Worm (Caenorhabditis elegans): ENCODE data around the gene spcs-2.

spcs-2 gene

ce11 chrIII:12856628-12857027, 18.2 kb upstream of the spcs-2 start, which contains the start of gene Y37D8A.26:
Gene Y37D8A.26 (minus strand): TSS chrIII:12856728.
- no peak for TF ChIP-seq ztf-6 (GFP tag; IDR thresholded peaks at IDR 0.05)
- no peak for TF ChIP-seq cebp-2 (GFP tag; IDR thresholded peaks at IDR 0.05)
- TF ChIP-seq lag-1 (GFP tag; IDR thresholded peaks at IDR 0.05): no peak
- TF ChIP-seq madf-6 (GFP tag; IDR thresholded peaks at IDR 0.05): no peak
- TF ChIP-seq hrde-1 (tag; optimal IDR thresholded peaks at IDR 0.05; ENCODE audit: borderline replicate concordance): no peak
- TF ChIP-seq rec-8 (tag; optimal IDR thresholded peaks at IDR 0.05): no peak

DNA sequence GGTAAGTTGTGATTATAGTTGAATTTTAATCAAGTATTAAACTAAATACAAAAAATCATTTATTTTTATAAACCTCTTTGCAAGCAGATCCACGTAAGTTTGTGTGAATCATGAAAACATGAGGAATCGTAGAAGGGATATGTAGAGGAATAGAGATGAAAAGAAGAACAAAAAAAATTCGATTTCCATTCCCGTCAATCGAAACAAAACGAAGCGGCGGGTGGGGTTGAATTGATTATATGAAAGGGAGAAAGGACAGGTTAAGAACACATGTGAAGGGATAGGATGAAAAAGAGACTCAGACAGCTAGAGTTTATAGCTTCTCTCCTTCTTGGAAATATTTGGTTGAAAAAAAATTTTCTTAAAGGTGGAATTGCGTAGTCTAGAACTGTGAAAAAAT, 14.7 kb upstream of the spcs-2 start:
- TF ChIP-seq ztf-25 (GFP tag; IDR thresholded peaks at IDR 0.05) (no peak), hmg-20 (GFP tag; IDR thresholded peaks at IDR 0.05) (no peak), bed-1 (GFP tag; IDR thresholded peaks at IDR 0.05) (no peak), sea-2 (GFP tag; IDR thresholded peaks at IDR 0.05) (no peak), ztf-3 (GFP tag; optimal IDR thresholded peaks at IDR 0.05) (no peak), Y95B8A.8 (GFP tag; IDR thresholded peaks at IDR 0.05) (no peak), madf-3 (GFP tag; IDR thresholded peaks at IDR 0.05) (no peak), hlh-26 (GFP tag; conservative IDR thresholded peaks at IDR 0.05) (no peak)

- TF ChIP-seq die-1 (tag; optimal IDR thresholded peaks at IDR 0.05) (no peak), F57C9.4 (tag; optimal IDR thresholded peaks at IDR 0.05) (no peak), bed-1 (GFP tag; IDR thresholded peaks at IDR 0.05) (no peak), ZK185.1 (tag; optimal IDR thresholded peaks at IDR 0.05; ENCODE audit: poor library complexity, severe bottlenecking) (no peak), madf-3 (GFP tag; IDR thresholded peaks at IDR 0.05) (no peak), atf-7 (tag; optimal IDR thresholded peaks at IDR 0.05) (no peak)
Observed at ce11 chrIII:12864648-12865047, 10.2 kb upstream of the spcs-2 start, which contains the start of gene Y37D8A.8. Gene Y37D8A.8 (plus strand): TSS chrIII:12864948.

- TF ChIP-seq D2030.7 (GFP tag; IDR thresholded peaks at IDR 0.05) (0 out of 2 replicates have a peak, but pooled peaks have one; percentile 7), tbx-9 (tag; optimal IDR thresholded peaks at IDR 0.05; ENCODE audit: borderline replicate concordance) (no peak), efl-1 (GFP tag; optimal IDR thresholded peaks at IDR 0.05) (peak; percentile 52)
Observed at ce11 chrIII:12870060-12870696, 4.7 kb upstream of the spcs-2 start, which contains the start of gene Y37D8A.6. Gene Y37D8A.6 (minus strand): TSS chrIII:12870297.

DNA sequence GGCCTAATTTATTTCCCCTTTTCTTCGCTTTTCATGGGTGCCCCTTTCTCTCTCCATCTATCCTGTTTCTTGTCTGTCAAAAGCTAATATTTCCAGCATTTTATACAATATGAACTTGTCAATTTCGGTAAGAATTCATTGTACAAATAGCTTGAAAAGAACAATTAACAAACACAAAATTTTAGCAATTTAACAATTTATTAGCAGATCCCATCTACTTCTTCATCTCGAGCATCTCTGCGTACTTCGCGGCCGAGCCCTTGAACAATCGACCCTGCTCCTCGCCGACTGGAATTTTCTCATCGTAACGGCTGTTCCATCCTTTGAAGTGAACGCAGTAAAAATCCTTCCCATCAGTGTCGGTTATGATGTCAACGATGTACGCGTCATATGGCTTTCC, 822 bp downstream of the spcs-2 start:
- TF ChIP-seq hsf-1 (GFP tag; IDR thresholded peaks at IDR 0.05) (peak; percentile 55; the same call in 1 of the 2 replicates), cebp-1 (GFP tag; IDR thresholded peaks at IDR 0.05) (no peak), cebp-1 (tag; optimal IDR thresholded peaks at IDR 0.05) (peak; percentile 19), die-1 (tag; optimal IDR thresholded peaks at IDR 0.05) (peak; percentile 31), pbrm-1 (GFP tag; IDR thresholded peaks at IDR 0.05) (peak; percentile 33; the same call in 1 of the 2 replicates), F49E8.2 (tag; optimal IDR thresholded peaks at IDR 0.05; ENCODE audit: insufficient read depth) (peak; percentile 90), rpc-1 (optimal IDR thresholded peaks at IDR 0.05) (no peak), rpc-1 (tag; optimal IDR thresholded peaks at IDR 0.05) (no peak), ceh-100 (GFP tag; IDR thresholded peaks at IDR 0.05) (0 out of 2 replicates have a peak, but pooled peaks have one; percentile 29), snpc-1.3 (tag; optimal IDR thresholded peaks at IDR 0.05; ENCODE audit: insufficient read depth) (no peak), Y53G8AR.9 (GFP tag; conservative IDR thresholded peaks at IDR 0.05) (peak; percentile 58; the same call in 1 of the 2 replicates), B0336.3 (GFP tag; IDR thresholded peaks at IDR 0.05) (peak; percentile 59; the same call in 1 of the 2 replicates), C17E4.6 (GFP tag; IDR thresholded peaks at IDR 0.05) (no peak), ekl-4 (GFP tag; IDR thresholded peaks at IDR 0.05) (0 out of 2 replicates have a peak, but pooled peaks have one; percentile 49), repo-1 (tag; optimal IDR thresholded peaks at IDR 0.05) (peak; percentile 22), aptf-2 (GFP tag; conservative IDR thresholded peaks at IDR 0.05) (no peak), nfya-1 (tag; optimal IDR thresholded peaks at IDR 0.05; ENCODE audit: borderline replicate concordance, insufficient read depth) (no peak), lin-35 (GFP tag; optimal IDR thresholded peaks at IDR 0.05) (no peak), F33H1.4 (GFP tag; IDR thresholded peaks at IDR 0.05) (0 out of 2 replicates have a peak, but pooled peaks have one; percentile 10), madf-6 (GFP tag; IDR thresholded peaks at IDR 0.05) (peak; percentile 57), F10E7.11 (tag; optimal IDR thresholded peaks at IDR 0.05) (no peak)
